Worm (Caenorhabditis elegans): ENCODE results near the gene enri-1.

- TF ChIP-seq cog-1 (tag; optimal IDR thresholded peaks at IDR 0.05), result no peak
- no peak for TF ChIP-seq flt-1 (GFP tag; IDR thresholded peaks at IDR 0.05)
- TF ChIP-seq T22C8.4 (GFP tag; IDR thresholded peaks at IDR 0.05), result no peak
- TF ChIP-seq med-1 (GFP tag; optimal IDR thresholded peaks at IDR 0.05; ENCODE audit: insufficient read depth), result no peak
- no peak for TF ChIP-seq tab-1 (GFP tag; IDR thresholded peaks at IDR 0.05)
- no peak for TF ChIP-seq ref-1 (GFP tag; conservative IDR thresholded peaks at IDR 0.05)
- TF ChIP-seq klf-2 (GFP tag; conservative IDR thresholded peaks at IDR 0.05), result no peak
- TF ChIP-seq ztf-29 (GFP tag; IDR thresholded peaks at IDR 0.05), result no peak
These were observed 42.7 kb downstream of the enri-1 start, which contains the start of gene B0281.4 for ce11 chrII:2298742-2299141.
